Worm (Caenorhabditis elegans): ENCODE measurements around the gene C05B5.5.

ce11 chrIII:9964416-9964815, 36.7 kb upstream of the C05B5.5 start:
- TF ChIP-seq ets-4 (GFP tag; optimal IDR thresholded peaks at IDR 0.05) (no peak), dpl-1 (GFP tag; optimal IDR thresholded peaks at IDR 0.05) (no peak), repo-1 (tag; optimal IDR thresholded peaks at IDR 0.05) (no peak), pha-4 (tag; optimal IDR thresholded peaks at IDR 0.05) (no peak), bed-2 (GFP tag; IDR thresholded peaks at IDR 0.05) (no peak), efl-1 (GFP tag; optimal IDR thresholded peaks at IDR 0.05) (no peak), egl-44 (GFP tag; IDR thresholded peaks at IDR 0.05) (no peak)
